Fruit fly (Drosophila melanogaster) whole organism, embryonic: ENCODE data around the gene Cyp6a18.

Source experiments
- CG10543 ChIP-seq: fragments of 200-800 bp; sonication (Bioruptor generic); optimal IDR thresholded peaks from 3 replicates; lab custom pipeline; 2017; ENCODE audit warnings: missing biosample characterization, mild to moderate bottlenecking, missing genetic modification characterization, moderate library complexity
- CG10654 ChIP-seq: fragments of 200-800 bp; sonication (Bioruptor generic); optimal IDR thresholded peaks from 2 replicates; lab custom pipeline; 2016; ENCODE audit warnings: missing biosample characterization, missing genetic modification characterization
- CG11723 ChIP-seq: fragments of 200-800 bp; sonication (Bioruptor generic); optimal IDR thresholded peaks from 2 replicates; lab custom pipeline; 2017; ENCODE audit warnings: missing biosample characterization, mild to moderate bottlenecking, missing genetic modification characterization
- CG12236 ChIP-seq: fragments of 200-800 bp; sonication (Bioruptor generic); optimal IDR thresholded peaks from 2 replicates; lab custom pipeline; 2016; ENCODE audit warnings: missing biosample characterization, missing genetic modification characterization
- CG13775 ChIP-seq: fragments of 200-800 bp; sonication (Bioruptor generic); optimal IDR thresholded peaks from 3 replicates; lab custom pipeline; 2017; ENCODE audit warnings: missing biosample characterization, mild to moderate bottlenecking, missing genetic modification characterization
- CG14667 ChIP-seq: fragments of 200-800 bp; sonication (Bioruptor generic); IDR thresholded peaks from 2 replicates; pipeline ENCODE4 v1.3.6; 2022; ENCODE audit warnings: missing biosample characterization, missing genetic modification characterization
- CG14710 ChIP-seq: fragments of 200-800 bp; sonication (Bioruptor generic); optimal IDR thresholded peaks from 3 replicates; lab custom pipeline; 2019; ENCODE audit warnings: missing biosample characterization, mild to moderate bottlenecking, missing genetic modification characterization, moderate library complexity
- CG15269 ChIP-seq: fragments of 200-800 bp; sonication (Bioruptor generic); optimal IDR thresholded peaks from 2 replicates; lab custom pipeline; 2018; ENCODE audit warnings: missing biosample characterization, mild to moderate bottlenecking, missing genetic modification characterization, moderate library complexity
- CG16779 ChIP-seq: fragments of 200-800 bp; sonication (Bioruptor generic); IDR thresholded peaks from 2 replicates; pipeline ENCODE4 v1.3.6; 2022; ENCODE audit warnings: missing biosample characterization, missing genetic modification characterization
- CG17912 ChIP-seq: fragments of 200-800 bp; sonication (Bioruptor generic); optimal IDR thresholded peaks from 2 replicates; lab custom pipeline; 2018; ENCODE audit warnings: missing biosample characterization, mild to moderate bottlenecking, missing genetic modification characterization
- CG18262 ChIP-seq: fragments of 200-800 bp; optimal IDR thresholded peaks from 3 replicates; lab custom pipeline; 2019; ENCODE audit warnings: missing biosample characterization, mild to moderate bottlenecking, missing genetic modification characterization, moderate library complexity
- CG18476 ChIP-seq: fragments of 200-800 bp; sonication (Bioruptor generic); optimal IDR thresholded peaks from 2 replicates; lab custom pipeline; 2016; ENCODE audit warnings: missing biosample characterization, mild to moderate bottlenecking, missing genetic modification characterization
- CG2202 ChIP-seq: fragments of 200-800 bp; sonication (Bioruptor generic); optimal IDR thresholded peaks from 2 replicates; lab custom pipeline; 2018; ENCODE audit warnings: missing biosample characterization, mild to moderate bottlenecking, missing genetic modification characterization
- CG33213 ChIP-seq: fragments of 200-800 bp; sonication (Bioruptor generic); optimal IDR thresholded peaks from 3 replicates; lab custom pipeline; 2016; ENCODE audit warnings: missing biosample characterization, missing genetic modification characterization
- CG3838 ChIP-seq: fragments of 200-800 bp; sonication (Bioruptor generic); optimal IDR thresholded peaks from 3 replicates; lab custom pipeline; 2016; ENCODE audit warnings: missing biosample characterization, missing genetic modification characterization
- CG43689 ChIP-seq: fragments of 200-800 bp; sonication (Bioruptor generic); IDR thresholded peaks from 2 replicates; pipeline ENCODE4 v1.3.6; 2022; ENCODE audit warnings: missing biosample characterization, missing genetic modification characterization
- CG6765 ChIP-seq: fragments of 200-800 bp; sonication (Bioruptor generic); optimal IDR thresholded peaks from 3 replicates; lab custom pipeline; 2017; ENCODE audit warnings: missing biosample characterization, mild to moderate bottlenecking, missing genetic modification characterization
- CG6854 ChIP-seq: fragments of 200-800 bp; sonication (Bioruptor generic); optimal IDR thresholded peaks from 3 replicates; lab custom pipeline; 2017; ENCODE audit warnings: missing biosample characterization, mild to moderate bottlenecking, missing genetic modification characterization
- CG8359 ChIP-seq: fragments of 200-800 bp; sonication (Bioruptor generic); optimal IDR thresholded peaks from 2 replicates; lab custom pipeline; 2017; ENCODE audit warnings: missing biosample characterization, mild to moderate bottlenecking, missing genetic modification characterization, borderline replicate concordance
- D ChIP-seq, 2 experiments: fragments of 200-800 bp in 1 of 2; fragments of >200 bp in 1 of 2; sonication (Bioruptor generic) in 1 of 2; optimal IDR thresholded peaks; 2 replicates in 1 of 2; 3 replicates in 1 of 2; lab custom pipeline; 2017; ENCODE audit warnings: mild to moderate bottlenecking in 1 of 2, missing biosample characterization in 1 of 2, missing genetic modification characterization in 1 of 2, missing genetic modification reagents in 1 of 2
- Elba2 ChIP-seq: fragments of 200-800 bp; sonication (Bioruptor generic); optimal IDR thresholded peaks from 3 replicates; lab custom pipeline; 2016; ENCODE audit warnings: missing biosample characterization, missing genetic modification characterization
- Ets97D ChIP-seq: fragments of 200-800 bp; sonication (Bioruptor generic); optimal IDR thresholded peaks from 3 replicates; lab custom pipeline; 2016; ENCODE audit warnings: missing biosample characterization, missing genetic modification characterization
- HmgD ChIP-seq: fragments of 200-800 bp; sonication (Bioruptor generic); optimal IDR thresholded peaks from 3 replicates; lab custom pipeline; 2016; ENCODE audit warnings: missing biosample characterization, missing genetic modification characterization
- Hr51 ChIP-seq, 2 experiments: fragments of 200-800 bp; sonication (Bioruptor generic); optimal IDR thresholded peaks; 2 replicates in 1 of 2; 3 replicates in 1 of 2; lab custom pipeline; 2016 to 2018; ENCODE audit warnings: missing biosample characterization in 2 of 2, missing genetic modification characterization in 2 of 2, mild to moderate bottlenecking in 1 of 2, moderate library complexity in 1 of 2
- Jarid2 ChIP-seq: fragments of 200-800 bp; sonication (Bioruptor generic); optimal IDR thresholded peaks from 3 replicates; lab custom pipeline; 2017; ENCODE audit warnings: mild to moderate bottlenecking, missing biosample characterization, missing genetic modification reagents, missing genetic modification characterization
- NC2α ChIP-seq: fragments of 200-800 bp; sonication (Bioruptor generic); optimal IDR thresholded peaks from 2 replicates; lab custom pipeline; 2016; ENCODE audit warnings: missing biosample characterization, missing genetic modification characterization
- NFAT ChIP-seq: fragments of 200-800 bp; sonication (Bioruptor generic); IDR thresholded peaks from 2 replicates; pipeline ENCODE4 v1.3.6; 2022; ENCODE audit warnings: missing biosample characterization, missing genetic modification characterization
- Optix ChIP-seq: fragments of 200-800 bp; sonication (Bioruptor generic); IDR thresholded peaks from 3 replicates; pipeline ENCODE4 v1.3.6; 2022; ENCODE audit warnings: missing biosample characterization, missing genetic modification characterization
- PHDP ChIP-seq: fragments of 200-800 bp; sonication (Bioruptor generic); optimal IDR thresholded peaks from 3 replicates; lab custom pipeline; 2018; ENCODE audit warnings: missing biosample characterization, mild to moderate bottlenecking, missing genetic modification characterization, moderate library complexity
- Sox100B ChIP-seq: fragments of 200-800 bp; sonication (Bioruptor generic); optimal IDR thresholded peaks from 3 replicates; lab custom pipeline; 2018; ENCODE audit warnings: missing biosample characterization, mild to moderate bottlenecking, missing genetic modification characterization
- Tbp ChIP-seq: fragments of >200 bp; optimal IDR thresholded peaks from 2 replicates; lab custom pipeline; 2018; ENCODE audit warnings: missing biosample characterization, missing genetic modification characterization
- Trl ChIP-seq, 3 experiments: fragments of >200 bp in 2 of 3; fragments of 200-800 bp in 1 of 3; sonication (Bioruptor generic) in 1 of 3; optimal IDR thresholded peaks; 2 replicates in 1 of 3; 3 replicates in 2 of 3; lab custom pipeline; 2016 to 2017; ENCODE audit warnings: missing biosample characterization in 1 of 3, missing genetic modification characterization in 1 of 3
- bbx ChIP-seq: fragments of 200-800 bp; sonication (Bioruptor generic); IDR thresholded peaks from 2 replicates; pipeline ENCODE4 v1.3.6; 2022; ENCODE audit warnings: missing biosample characterization, missing genetic modification characterization; ENCODE audit not compliant: partially characterized antibody
- bcd ChIP-seq: fragments of 200-800 bp; sonication (Bioruptor generic); optimal IDR thresholded peaks from 2 replicates; lab custom pipeline; 2017; ENCODE audit warnings: missing biosample characterization, mild to moderate bottlenecking, missing genetic modification characterization
- da ChIP-seq: fragments of 200-800 bp; sonication (Bioruptor generic); optimal IDR thresholded peaks from 2 replicates; lab custom pipeline; 2016; ENCODE audit warnings: missing biosample characterization, missing genetic modification characterization
- emc ChIP-seq: fragments of 200-800 bp; sonication (Bioruptor generic); optimal IDR thresholded peaks from 2 replicates; lab custom pipeline; 2016; ENCODE audit warnings: missing biosample characterization, missing genetic modification characterization
- fd102C ChIP-seq: fragments of 200-800 bp; sonication (Bioruptor generic); optimal IDR thresholded peaks from 2 replicates; lab custom pipeline; 2018; ENCODE audit warnings: missing biosample characterization, mild to moderate bottlenecking, missing genetic modification characterization, moderate library complexity
- grau ChIP-seq: fragments of 200-800 bp; optimal IDR thresholded peaks from 3 replicates; lab custom pipeline; 2019; ENCODE audit warnings: missing biosample characterization, mild to moderate bottlenecking, missing genetic modification characterization, moderate library complexity
- h ChIP-seq: fragments of >200 bp; optimal IDR thresholded peaks from 2 replicates; lab custom pipeline; 2017
- jumu ChIP-seq: fragments of 200-800 bp; sonication (Bioruptor generic); optimal IDR thresholded peaks from 3 replicates; lab custom pipeline; 2016; ENCODE audit warnings: missing biosample characterization, missing genetic modification characterization
- maf-S ChIP-seq: fragments of 200-800 bp; sonication (Bioruptor generic); optimal IDR thresholded peaks from 2 replicates; lab custom pipeline; 2016; ENCODE audit warnings: missing biosample characterization, missing genetic modification characterization
- nom ChIP-seq: fragments of 200-800 bp; sonication (Bioruptor generic); optimal IDR thresholded peaks from 2 replicates; lab custom pipeline; 2017; ENCODE audit warnings: missing biosample characterization, missing genetic modification characterization, mild to moderate bottlenecking, moderate library complexity, missing genetic modification reagents
- onecut ChIP-seq: fragments of 200-800 bp; sonication (Bioruptor generic); IDR thresholded peaks from 2 replicates; pipeline ENCODE4 v1.3.6; 2022; ENCODE audit warnings: missing biosample characterization, missing genetic modification characterization
- pb ChIP-seq: fragments of 200-800 bp; sonication (Bioruptor generic); optimal IDR thresholded peaks from 3 replicates; lab custom pipeline; 2016; ENCODE audit warnings: missing biosample characterization, missing genetic modification characterization
- sens-2 ChIP-seq: fragments of 200-800 bp; sonication (Bioruptor generic); IDR thresholded peaks from 2 replicates; pipeline ENCODE4 v1.3.6; 2022; ENCODE audit warnings: missing biosample characterization, missing genetic modification characterization
- ssp ChIP-seq: fragments of 200-800 bp; sonication (Bioruptor generic); IDR thresholded peaks from 2 replicates; pipeline ENCODE4 v1.3.6; 2022; ENCODE audit warnings: missing biosample characterization, missing genetic modification characterization
- tgo ChIP-seq: fragments of 200-800 bp; sonication (Bioruptor generic); IDR thresholded peaks from 3 replicates; pipeline ENCODE4 v1.3.6; 2022; ENCODE audit warnings: missing biosample characterization, missing genetic modification characterization
- tna ChIP-seq: fragments of 200-800 bp; sonication (Bioruptor generic); IDR thresholded peaks from 2 replicates; pipeline ENCODE4 v1.3.6; 2022; ENCODE audit warnings: missing biosample characterization, missing genetic modification characterization; ENCODE audit not compliant: partially characterized antibody
- tup ChIP-seq: fragments of 200-800 bp; sonication (Bioruptor generic); optimal IDR thresholded peaks from 2 replicates; lab custom pipeline; 2016; ENCODE audit warnings: missing biosample characterization, mild to moderate bottlenecking, missing genetic modification characterization, moderate library complexity
- tx ChIP-seq: fragments of 200-800 bp; sonication (Bioruptor generic); optimal IDR thresholded peaks from 2 replicates; lab custom pipeline; 2016; ENCODE audit warnings: missing biosample characterization, missing genetic modification characterization
- vfl ChIP-seq: fragments of 200-800 bp; sonication (Bioruptor generic); optimal IDR thresholded peaks from 2 replicates; lab custom pipeline; 2016; ENCODE audit warnings: missing biosample characterization, missing genetic modification characterization

Gene Cyp6a18

dm6 chr3R:27440628-27441027 lies 37.8 kb upstream of the Cyp6a18 start, which contains the start of gene CG44290 (continued):
- TF ChIP-seq CG15269 (tag; lab: Kevin White, UChicago) (no peak), grau (tag; lab: Kevin White, UChicago) (peak; percentile 31), CG12236 (GFP tag; lab: Kevin White, UChicago) (no peak), fd102C (GFP tag; lab: Kevin White, UChicago) (no peak), ssp (GFP tag; lab: Robert Waterston, UW) (peak; percentile 44; the same call in 1 of the 2 replicates), jumu (GFP tag; lab: Kevin White, UChicago) (peak; percentile 53), tna (GFP tag; lab: Robert Waterston, UW) (no peak), PHDP (tag; lab: Kevin White, UChicago) (no peak), Hr51 (GFP tag; optimal IDR thresholded peaks at IDR 0.05; lab: Kevin White, UChicago) (peak in 1 of 2 experiments; percentile 32), CG6854 (no peak), Elba2 (no peak), CG43689 (GFP tag; lab: Robert Waterston, UW) (no peak), CG10543 (no peak), Tbp (GFP tag; lab: Kevin White, UChicago) (no peak), tx (no peak), CG33213 (GFP tag; lab: Kevin White, UChicago) (no peak), Sox100B (GFP tag; lab: Kevin White, UChicago) (peak; percentile 25), CG2202 (tag; lab: Kevin White, UChicago) (peak; percentile 25), CG17912 (GFP tag; lab: Kevin White, UChicago) (no peak), Optix (GFP tag; lab: Robert Waterston, UW) (peak; percentile 51; the same call in 2 of the 3 replicates), CG3838 (no peak), Jarid2 (no peak), D (optimal IDR thresholded peaks at IDR 0.05; lab: Kevin White, UChicago) (no peak), D (GFP tag; optimal IDR thresholded peaks at IDR 0.05; lab: Kevin White, UChicago) (peak; percentile 66), da (GFP tag; lab: Kevin White, UChicago) (no peak), sens-2 (GFP tag; lab: Robert Waterston, UW) (no peak), maf-S (GFP tag; lab: Kevin White, UChicago) (no peak), onecut (GFP tag; lab: Robert Waterston, UW) (peak; percentile 42; the same call in 1 of the 2 replicates), HmgD (GFP tag; lab: Kevin White, UChicago) (no peak), vfl (GFP tag; lab: Kevin White, UChicago) (no peak), emc (GFP tag; lab: Kevin White, UChicago) (no peak), CG14667 (no peak), NFAT (no peak), h (no peak), Trl (optimal IDR thresholded peaks at IDR 0.05; lab: Kevin White, UChicago) (no peak), Trl (GFP tag; optimal IDR thresholded peaks at IDR 0.05; lab: Kevin White, UChicago) (peak; percentile 22), CG14710 (tag; lab: Kevin White, UChicago) (peak; percentile 58), bcd (GFP tag; lab: Kevin White, UChicago) (peak; percentile 21), Ets97D (no peak), CG10654 (GFP tag; lab: Kevin White, UChicago) (no peak), NC2α (no peak), CG11723 (GFP tag; lab: Kevin White, UChicago) (no peak), nom (GFP tag; lab: Kevin White, UChicago) (no peak), CG6765 (no peak), tgo (GFP tag; lab: Robert Waterston, UW) (no peak; the same call in 2 of the 3 replicates), bbx (GFP tag; lab: Robert Waterston, UW) (no peak), CG8359 (GFP tag; lab: Kevin White, UChicago) (no peak), tup (GFP tag; lab: Kevin White, UChicago) (no peak), pb (GFP tag; lab: Kevin White, UChicago) (peak; percentile 4), CG18476 (no peak), CG18262 (tag; lab: Kevin White, UChicago) (peak; percentile 79), CG16779 (GFP tag; lab: Robert Waterston, UW) (no peak), CG13775 (GFP tag; lab: Kevin White, UChicago) (no peak)
